Fruit fly (Drosophila melanogaster) whole organism, embryonic: ENCODE measurements around the gene CG14341.

Source experiments
- Atf6 ChIP-seq: fragments of 200-800 bp; sonication (Bioruptor generic); IDR thresholded peaks from 2 replicates; pipeline ENCODE4 v1.3.6; 2022; ENCODE audit warnings: missing biosample characterization, missing genetic modification characterization
- CG10979 ChIP-seq: fragments of 200-800 bp; sonication (Bioruptor generic); optimal IDR thresholded peaks from 2 replicates; lab custom pipeline; 2018; ENCODE audit warnings: missing biosample characterization, mild to moderate bottlenecking, missing genetic modification characterization, moderate library complexity
- CG11560 ChIP-seq: fragments of 200-800 bp; sonication (Bioruptor generic); IDR thresholded peaks from 3 replicates; pipeline ENCODE4 v1.3.6; 2022; ENCODE audit warnings: missing biosample characterization, missing genetic modification characterization
- CG12391 ChIP-seq: fragments of 200-800 bp; sonication (Bioruptor generic); optimal IDR thresholded peaks from 3 replicates; lab custom pipeline; 2018; ENCODE audit warnings: missing biosample characterization, mild to moderate bottlenecking, missing genetic modification characterization, moderate library complexity
- CG12659 ChIP-seq: fragments of 200-800 bp; sonication (Bioruptor generic); optimal IDR thresholded peaks from 3 replicates; lab custom pipeline; 2017; ENCODE audit warnings: mild to moderate bottlenecking, missing biosample characterization, missing genetic modification reagents, missing genetic modification characterization
- CG13624 ChIP-seq: fragments of 200-800 bp; sonication (Bioruptor generic); optimal IDR thresholded peaks from 2 replicates; lab custom pipeline; 2016; ENCODE audit warnings: missing biosample characterization, missing genetic modification characterization
- CG14050 ChIP-seq: fragments of 200-800 bp; sonication (Bioruptor generic); IDR thresholded peaks from 3 replicates; pipeline ENCODE4 v1.3.6; 2022; ENCODE audit warnings: missing biosample characterization, missing genetic modification characterization
- CG14965 ChIP-seq: fragments of 200-800 bp; sonication (Bioruptor generic); optimal IDR thresholded peaks from 2 replicates; lab custom pipeline; 2016; ENCODE audit warnings: missing biosample characterization, missing genetic modification characterization, borderline replicate concordance
- CG15073 ChIP-seq: fragments of 200-800 bp; sonication (Bioruptor generic); optimal IDR thresholded peaks from 2 replicates; lab custom pipeline; 2016; ENCODE audit warnings: missing biosample characterization, missing genetic modification characterization
- CG15269 ChIP-seq: fragments of 200-800 bp; sonication (Bioruptor generic); optimal IDR thresholded peaks from 2 replicates; lab custom pipeline; 2018; ENCODE audit warnings: missing biosample characterization, mild to moderate bottlenecking, missing genetic modification characterization, moderate library complexity
- CG15514 ChIP-seq: fragments of 200-800 bp; sonication (Bioruptor generic); optimal IDR thresholded peaks from 3 replicates; lab custom pipeline; 2017; ENCODE audit warnings: missing biosample characterization, missing genetic modification characterization, mild to moderate bottlenecking, moderate library complexity, missing genetic modification reagents
- CG17186 ChIP-seq: fragments of 200-800 bp; sonication (Bioruptor generic); optimal IDR thresholded peaks from 3 replicates; lab custom pipeline; 2017; ENCODE audit warnings: missing biosample characterization, missing genetic modification reagents, missing genetic modification characterization
- CG2875 ChIP-seq: fragments of 200-800 bp; sonication (Bioruptor generic); optimal IDR thresholded peaks from 2 replicates; lab custom pipeline; 2017; ENCODE audit warnings: missing biosample characterization, mild to moderate bottlenecking, missing genetic modification characterization, missing genetic modification reagents
- CG4328 ChIP-seq: fragments of 200-800 bp; sonication (Bioruptor generic); optimal IDR thresholded peaks from 3 replicates; lab custom pipeline; 2017; ENCODE audit warnings: missing biosample characterization, missing genetic modification reagents, missing genetic modification characterization
- CG7372 ChIP-seq: fragments of 200-800 bp; sonication (Bioruptor generic); IDR thresholded peaks from 2 replicates; pipeline ENCODE4 v1.3.6; 2022; ENCODE audit warnings: missing biosample characterization, missing genetic modification characterization
- CG9727 ChIP-seq: fragments of 200-800 bp; sonication (Bioruptor generic); optimal IDR thresholded peaks from 3 replicates; lab custom pipeline; 2017; ENCODE audit warnings: missing biosample characterization, mild to moderate bottlenecking, missing genetic modification characterization
- CkIIα-i1 ChIP-seq: fragments of 200-800 bp; sonication (Bioruptor generic); IDR thresholded peaks from 2 replicates; pipeline ENCODE4 v1.3.6; 2022; ENCODE audit warnings: missing biosample characterization, missing genetic modification characterization
- Dip3 ChIP-seq: fragments of 200-800 bp; sonication (Bioruptor generic); optimal IDR thresholded peaks from 3 replicates; lab custom pipeline; 2016; ENCODE audit warnings: missing biosample characterization, missing genetic modification characterization
- Doc2 ChIP-seq: fragments of 200-800 bp; sonication (Bioruptor generic); IDR thresholded peaks from 2 replicates; pipeline ENCODE4 v1.3.6; 2022; ENCODE audit warnings: missing biosample characterization, missing genetic modification characterization
- Dp ChIP-seq: fragments of 200-800 bp; sonication (Bioruptor generic); optimal IDR thresholded peaks from 2 replicates; lab custom pipeline; 2018; ENCODE audit warnings: missing biosample characterization, mild to moderate bottlenecking, missing genetic modification characterization, moderate library complexity
- Dref ChIP-seq: fragments of 200-800 bp; sonication (Bioruptor generic); IDR thresholded peaks from 2 replicates; pipeline ENCODE4 v1.3.6; 2022; ENCODE audit warnings: missing biosample characterization, missing genetic modification characterization
- Gsc ChIP-seq: fragments of 200-800 bp; sonication (Bioruptor generic); IDR thresholded peaks from 2 replicates; pipeline ENCODE4 v1.3.6; 2022; ENCODE audit warnings: missing biosample characterization, missing genetic modification characterization
- HLH3B ChIP-seq: fragments of 200-800 bp; sonication (Bioruptor generic); IDR thresholded peaks from 2 replicates; pipeline ENCODE4 v1.3.6; 2022; ENCODE audit warnings: missing biosample characterization, missing genetic modification characterization
- Med ChIP-seq: fragments of 200-800 bp; sonication (Bioruptor generic); peaks from one replicate; lab custom pipeline; 2016; ENCODE audit warnings: missing biosample characterization, missing genetic modification characterization, mild to moderate bottlenecking, inconsistent platforms, moderate library complexity
- Mes4 ChIP-seq: fragments of 200-800 bp; sonication (Bioruptor generic); optimal IDR thresholded peaks from 2 replicates; lab custom pipeline; 2016; ENCODE audit warnings: missing biosample characterization, missing genetic modification characterization
- Oli ChIP-seq: fragments of 200-800 bp; sonication (Bioruptor generic); optimal IDR thresholded peaks from 2 replicates; lab custom pipeline; 2018; ENCODE audit warnings: missing biosample characterization, mild to moderate bottlenecking, missing genetic modification characterization, moderate library complexity
- Side ChIP-seq: fragments of 200-800 bp; sonication (Bioruptor generic); optimal IDR thresholded peaks from 2 replicates; lab custom pipeline; 2016; ENCODE audit warnings: missing biosample characterization, missing genetic modification characterization
- TFAM ChIP-seq: fragments of 200-800 bp; sonication (Bioruptor generic); optimal IDR thresholded peaks from 2 replicates; lab custom pipeline; 2017; ENCODE audit warnings: missing biosample characterization, missing genetic modification characterization, inconsistent platforms
- Vsx1 ChIP-seq: fragments of 200-800 bp; sonication (Bioruptor generic); optimal IDR thresholded peaks from 2 replicates; lab custom pipeline; 2017; ENCODE audit warnings: missing biosample characterization, mild to moderate bottlenecking, missing genetic modification characterization, missing genetic modification reagents
- ara ChIP-seq: fragments of 200-800 bp; sonication (Bioruptor generic); IDR thresholded peaks from 2 replicates; pipeline ENCODE4 v1.3.6; 2022; ENCODE audit warnings: missing biosample characterization, missing genetic modification characterization
- btn ChIP-seq: fragments of 200-800 bp; sonication (Bioruptor generic); optimal IDR thresholded peaks from 2 replicates; lab custom pipeline; 2016; ENCODE audit warnings: missing biosample characterization, missing genetic modification characterization
- cg ChIP-seq: fragments of 200-800 bp; sonication (Bioruptor generic); optimal IDR thresholded peaks from 3 replicates; lab custom pipeline; 2019; ENCODE audit warnings: missing biosample characterization, mild to moderate bottlenecking, missing genetic modification characterization, moderate library complexity
- croc ChIP-seq: fragments of 200-800 bp; sonication (Bioruptor generic); conservative IDR thresholded peaks from 3 replicates; pipeline ENCODE4 v1.3.6; 2022; ENCODE audit warnings: missing biosample characterization, missing genetic modification characterization
- esg ChIP-seq: fragments of 200-800 bp; sonication (Bioruptor generic); conservative IDR thresholded peaks from 2 replicates; pipeline ENCODE4 v1.3.6; 2022; ENCODE audit warnings: missing biosample characterization, missing genetic modification characterization
- hb ChIP-seq: fragments of 200-800 bp; sonication (Bioruptor generic); IDR thresholded peaks from 3 replicates; pipeline ENCODE4 v1.3.6; 2022; ENCODE audit warnings: missing biosample characterization, missing genetic modification characterization; ENCODE audit not compliant: partially characterized antibody
- hbn ChIP-seq: fragments of 200-800 bp; sonication (Bioruptor generic); IDR thresholded peaks from 2 replicates; pipeline ENCODE4 v1.3.6; 2022; ENCODE audit warnings: missing biosample characterization, missing genetic modification characterization; ENCODE audit not compliant: partially characterized antibody
- her ChIP-seq: fragments of 200-800 bp; sonication (Bioruptor generic); optimal IDR thresholded peaks from 2 replicates; lab custom pipeline; 2016; ENCODE audit warnings: missing biosample characterization, missing genetic modification characterization
- insv ChIP-seq, 2 experiments: fragments of 200-800 bp; sonication (Bioruptor generic); optimal IDR thresholded peaks; 3 replicates each; lab custom pipeline; 2016 to 2018; ENCODE audit warnings: missing biosample characterization in 2 of 2, missing genetic modification characterization in 2 of 2
- jing ChIP-seq: fragments of 200-800 bp; sonication (Bioruptor generic); optimal IDR thresholded peaks from 2 replicates; lab custom pipeline; 2018; ENCODE audit warnings: missing biosample characterization, mild to moderate bottlenecking, missing genetic modification characterization
- lola ChIP-seq, 3 experiments: fragments of >200 bp in 2 of 3; fragments of 200-800 bp in 1 of 3; sonication (Bioruptor generic) in 1 of 3; optimal IDR thresholded peaks; 2 replicates each; lab custom pipeline; 2017 to 2019; ENCODE audit warnings: missing biosample characterization in 3 of 3, missing genetic modification characterization in 3 of 3, mild to moderate bottlenecking in 1 of 3, moderate library complexity in 1 of 3
- nerfin-1 ChIP-seq: fragments of 200-800 bp; sonication (Bioruptor generic); optimal IDR thresholded peaks from 3 replicates; lab custom pipeline; 2019; ENCODE audit warnings: missing biosample characterization, mild to moderate bottlenecking, missing genetic modification characterization, moderate library complexity
- otp ChIP-seq: fragments of 200-800 bp; sonication (Bioruptor generic); IDR thresholded peaks from 3 replicates; pipeline ENCODE4, ENCODE4 v1.3.6; 2022; ENCODE audit warnings: missing biosample characterization, missing genetic modification characterization
- pfk ChIP-seq: fragments of 200-800 bp; sonication (Bioruptor generic); optimal IDR thresholded peaks from 2 replicates; lab custom pipeline; 2018; ENCODE audit warnings: missing biosample characterization, mild to moderate bottlenecking, missing genetic modification characterization, moderate library complexity
- prd ChIP-seq, 3 experiments: fragments of >200 bp in 2 of 3; fragments of 200-800 bp in 1 of 3; sonication (Bioruptor generic) in 1 of 3; optimal IDR thresholded peaks in 2 of 3; IDR thresholded peaks in 1 of 3; 2 replicates in 2 of 3; 3 replicates in 1 of 3; pipeline versions ENCODE4 v1.3.6 to Lab custom; 2017 to 2022; ENCODE audit warnings: missing biosample characterization in 1 of 3, missing genetic modification characterization in 1 of 3
- sima ChIP-seq: fragments of 200-800 bp; sonication (Bioruptor generic); optimal IDR thresholded peaks from 2 replicates; lab custom pipeline; 2016; ENCODE audit warnings: missing biosample characterization, missing genetic modification characterization
- sna ChIP-seq: fragments of 200-800 bp; sonication (Bioruptor generic); IDR thresholded peaks from 2 replicates; pipeline ENCODE4 v1.3.6; 2022; ENCODE audit warnings: missing biosample characterization, missing genetic modification characterization; ENCODE audit not compliant: partially characterized antibody
- so ChIP-seq: fragments of 200-800 bp; sonication (Bioruptor generic); IDR thresholded peaks from 3 replicates; pipeline ENCODE4 v1.3.6; 2022; ENCODE audit warnings: missing biosample characterization, missing genetic modification characterization
- tna ChIP-seq: fragments of 200-800 bp; sonication (Bioruptor generic); IDR thresholded peaks from 2 replicates; pipeline ENCODE4 v1.3.6; 2022; ENCODE audit warnings: missing biosample characterization, missing genetic modification characterization; ENCODE audit not compliant: partially characterized antibody
- ttk ChIP-seq: fragments of 200-800 bp; sonication (Bioruptor generic); IDR thresholded peaks from 2 replicates; pipeline ENCODE4 v2.1.2; 2022; ENCODE audit warnings: missing biosample characterization, missing genetic modification characterization
- zfh2 ChIP-seq: fragments of 200-800 bp; sonication (Bioruptor generic); optimal IDR thresholded peaks from 2 replicates; lab custom pipeline; 2016; ENCODE audit warnings: missing biosample characterization, missing genetic modification characterization

The CG14341 gene

dm6 chr2L:1177522-1177921 lies 11.2 kb downstream of the CG14341 start, which contains the start of gene CG4896 (continued):
- TF ChIP-seq ttk (GFP tag; lab: Robert Waterston, UW): no peak
- no peak for TF ChIP-seq HLH3B (GFP tag; lab: Robert Waterston, UW)
- no peak for TF ChIP-seq CG9727 (GFP tag; lab: Kevin White, UChicago)
- TF ChIP-seq CG15269 (tag; lab: Kevin White, UChicago): no peak
- TF ChIP-seq CkIIα-i1 (GFP tag; lab: Robert Waterston, UW): no peak
- no peak for TF ChIP-seq ara (GFP tag; lab: Robert Waterston, UW)
- TF ChIP-seq CG12659 (GFP tag; lab: Kevin White, UChicago): peak; percentile 41
- no peak for TF ChIP-seq Doc2 (GFP tag; lab: Robert Waterston, UW)
- no peak for TF ChIP-seq pfk (GFP tag; lab: Kevin White, UChicago)
- TF ChIP-seq CG15073: no peak
- TF ChIP-seq Dref (GFP tag; lab: Robert Waterston, UW): peak; percentile 94
- no peak for TF ChIP-seq TFAM (GFP tag; lab: Kevin White, UChicago)
- no peak for TF ChIP-seq Dip3 (GFP tag; lab: Kevin White, UChicago)
- no peak for TF ChIP-seq CG17186 (GFP tag; lab: Kevin White, UChicago)
- TF ChIP-seq CG13624 (GFP tag; lab: Kevin White, UChicago): no peak
- no peak for TF ChIP-seq CG4328 (GFP tag; lab: Kevin White, UChicago)
- TF ChIP-seq Vsx1 (GFP tag; lab: Kevin White, UChicago): no peak
- no peak for TF ChIP-seq croc
- no peak for TF ChIP-seq cg (GFP tag; lab: Kevin White, UChicago)
- 0 out of 2 replicates have a peak, but pooled peaks have one; percentile 48 for TF ChIP-seq sna
- no peak for TF ChIP-seq CG11560
- TF ChIP-seq insv (GFP tag; optimal IDR thresholded peaks at IDR 0.05; lab: Kevin White, UChicago): no peak
- no peak for TF ChIP-seq CG14050 (GFP tag; lab: Robert Waterston, UW)
- peak; percentile 26; the same call in 1 of the 2 replicates for TF ChIP-seq tna (GFP tag; lab: Robert Waterston, UW)
- no peak for TF ChIP-seq nerfin-1 (tag; lab: Kevin White, UChicago)
- no peak for TF ChIP-seq CG10979 (tag; lab: Kevin White, UChicago)
- peak; percentile 82 for TF ChIP-seq Med (GFP tag; lab: Kevin White, UChicago)
- TF ChIP-seq so: no peak
- TF ChIP-seq prd (optimal IDR thresholded peaks at IDR 0.05; lab: Kevin White, UChicago): no peak
- TF ChIP-seq prd (GFP tag; IDR thresholded peaks at IDR 0.05; lab: Robert Waterston, UW): no peak
- no peak for TF ChIP-seq lola (GFP tag; optimal IDR thresholded peaks at IDR 0.05; lab: Kevin White, UChicago)
- TF ChIP-seq btn (GFP tag; lab: Kevin White, UChicago): no peak
- TF ChIP-seq hbn (GFP tag; lab: Robert Waterston, UW): peak; percentile 36; the same call in 1 of the 2 replicates
- no peak for TF ChIP-seq esg (GFP tag; lab: Robert Waterston, UW)
- no peak for TF ChIP-seq CG12391 (tag; lab: Kevin White, UChicago)
- TF ChIP-seq Dp: peak; percentile 65
- TF ChIP-seq Atf6 (GFP tag; lab: Robert Waterston, UW): no peak
- no peak for TF ChIP-seq CG7372 (GFP tag; lab: Robert Waterston, UW)
- TF ChIP-seq zfh2 (GFP tag; lab: Kevin White, UChicago): peak; percentile 36
- no peak for TF ChIP-seq sima
- no peak for TF ChIP-seq Side (GFP tag; lab: Kevin White, UChicago)
- TF ChIP-seq CG15514 (GFP tag; lab: Kevin White, UChicago): peak; percentile 61
- TF ChIP-seq CG14965 (GFP tag; lab: Kevin White, UChicago): no peak
- peak; percentile 20 for TF ChIP-seq her (GFP tag; lab: Kevin White, UChicago)
- no peak for TF ChIP-seq Gsc (GFP tag; lab: Robert Waterston, UW)
- TF ChIP-seq CG2875 (GFP tag; lab: Kevin White, UChicago): no peak
- TF ChIP-seq Oli (tag; lab: Kevin White, UChicago): no peak
- TF ChIP-seq otp (GFP tag; lab: Robert Waterston, UW): no peak
- no peak for TF ChIP-seq jing (GFP tag; lab: Kevin White, UChicago)
- TF ChIP-seq Mes4 (GFP tag; lab: Kevin White, UChicago): no peak
- TF ChIP-seq hb (GFP tag; lab: Robert Waterston, UW): peak; percentile 66; the same call in 2 of the 3 replicates
